Worm (Caenorhabditis elegans) whole organism, late embryonic: ENCODE measurements around the gene F02E8.4.

Source experiments
- C08G9.2 ChIP-seq: sonication (generic microtip); optimal IDR thresholded peaks from 2 replicates; lab custom pipeline; 2016; ENCODE audit warnings: mild to moderate bottlenecking, missing genetic modification characterization, moderate library complexity, missing compliant biosample characterization
- Y22D7AL.16 ChIP-seq: sonication (generic microtip); optimal IDR thresholded peaks from 2 replicates; lab custom pipeline; 2016; ENCODE audit warnings: missing genetic modification characterization, missing compliant biosample characterization
- ahr-1 ChIP-seq: sonication (generic microtip); optimal IDR thresholded peaks from 2 replicates; lab custom pipeline; 2016; ENCODE audit warnings: missing genetic modification characterization, missing compliant biosample characterization
- ceh-14 ChIP-seq: sonication (generic microtip); optimal IDR thresholded peaks from 2 replicates; lab custom pipeline; 2016; ENCODE audit warnings: missing genotype, missing genetic modification characterization, missing compliant biosample characterization
- ceh-18 ChIP-seq: sonication (generic microtip); optimal IDR thresholded peaks from 2 replicates; lab custom pipeline; 2016; ENCODE audit warnings: missing genetic modification characterization, missing compliant biosample characterization
- ceh-2 ChIP-seq: sonication (generic microtip); optimal IDR thresholded peaks from 2 replicates; lab custom pipeline; 2016; ENCODE audit warnings: missing genotype, missing genetic modification characterization, missing compliant biosample characterization
- ceh-22 ChIP-seq: sonication (generic microtip); optimal IDR thresholded peaks from 2 replicates; lab custom pipeline; 2017; ENCODE audit warnings: missing biosample characterization, missing genetic modification characterization
- ceh-24 ChIP-seq: sonication (generic microtip); optimal IDR thresholded peaks from 2 replicates; lab custom pipeline; 2016; ENCODE audit warnings: mild to moderate bottlenecking, missing genetic modification characterization, missing compliant biosample characterization
- ceh-45 ChIP-seq: fragments of 200-800 bp; sonication (Bioruptor generic); IDR thresholded peaks from 2 replicates; pipeline ENCODE4 v1.3.6; 2022; ENCODE audit warnings: missing genetic modification reagents, missing genetic modification characterization, missing compliant biosample characterization
- che-1 ChIP-seq: sonication (generic microtip); optimal IDR thresholded peaks from 2 replicates; lab custom pipeline; 2016; ENCODE audit warnings: mild to moderate bottlenecking, missing genetic modification characterization, missing compliant biosample characterization
- dmd-4 ChIP-seq: sonication (generic microtip); optimal IDR thresholded peaks from 2 replicates; lab custom pipeline; 2016; ENCODE audit warnings: borderline replicate concordance, missing genetic modification characterization, missing compliant biosample characterization
- elt-2 ChIP-seq: sonication (generic microtip); optimal IDR thresholded peaks from 2 replicates; lab custom pipeline; 2016; ENCODE audit warnings: missing genetic modification reagents, missing genetic modification characterization, missing compliant biosample characterization
- elt-4 ChIP-seq: sonication (generic microtip); optimal IDR thresholded peaks from 2 replicates; lab custom pipeline; 2016; ENCODE audit warnings: missing genetic modification characterization, missing compliant biosample characterization
- ets-4 ChIP-seq: sonication (generic microtip); optimal IDR thresholded peaks from 2 replicates; lab custom pipeline; 2016; ENCODE audit warnings: missing genetic modification characterization, missing compliant biosample characterization
- gmeb-2 ChIP-seq: sonication (generic microtip); optimal IDR thresholded peaks from 2 replicates; lab custom pipeline; 2016; ENCODE audit warnings: missing genetic modification characterization, inconsistent platforms, missing compliant biosample characterization
- hlh-13 ChIP-seq: fragments of 200-800 bp; sonication (Bioruptor generic); optimal IDR thresholded peaks from 2 replicates; lab custom pipeline; 2018; ENCODE audit warnings: mild to moderate bottlenecking, missing genetic modification characterization, missing compliant biosample characterization
- hlh-15 ChIP-seq: sonication (generic microtip); optimal IDR thresholded peaks from 2 replicates; lab custom pipeline; 2016; ENCODE audit warnings: missing genetic modification characterization, missing compliant biosample characterization
- hlh-30 ChIP-seq: sonication (generic microtip); optimal IDR thresholded peaks from 2 replicates; lab custom pipeline; 2017; ENCODE audit warnings: antibody characterized with exemption, missing genetic modification characterization, missing compliant biosample characterization; ENCODE audit not compliant: insufficient read depth
- lin-11 ChIP-seq: fragments of 200-800 bp; sonication (Bioruptor generic); optimal IDR thresholded peaks from 2 replicates; lab custom pipeline; 2018; ENCODE audit warnings: mild to moderate bottlenecking, missing genetic modification characterization, missing compliant biosample characterization
- madf-2 ChIP-seq: sonication (generic microtip); optimal IDR thresholded peaks from 2 replicates; lab custom pipeline; 2017; ENCODE audit warnings: missing genetic modification characterization, missing compliant biosample characterization
- mec-3 ChIP-seq: sonication (generic microtip); optimal IDR thresholded peaks from 2 replicates; lab custom pipeline; 2016; ENCODE audit warnings: borderline replicate concordance, missing genetic modification characterization, missing compliant biosample characterization
- nhr-232 ChIP-seq: sonication (generic microtip); optimal IDR thresholded peaks from 2 replicates; lab custom pipeline; 2016; ENCODE audit warnings: missing genetic modification characterization, missing compliant biosample characterization
- pat-9 ChIP-seq: fragments of 200-800 bp; sonication (Bioruptor generic); optimal IDR thresholded peaks from 2 replicates; lab custom pipeline; 2018; ENCODE audit warnings: mild to moderate bottlenecking, missing genetic modification characterization, moderate library complexity, missing compliant biosample characterization
- pax-1 ChIP-seq: fragments of 150-350 bp; optimal IDR thresholded peaks from 2 replicates; lab custom pipeline; 2014; ENCODE audit warnings: missing biosample characterization, missing genetic modification characterization
- pha-2 ChIP-seq: sonication (generic microtip); optimal IDR thresholded peaks from 2 replicates; lab custom pipeline; 2017; ENCODE audit warnings: mild to moderate bottlenecking, missing genetic modification characterization, missing compliant biosample characterization
- pha-4 ChIP-seq: fragments of 150-350 bp; optimal IDR thresholded peaks from 2 replicates; lab custom pipeline; 2018; ENCODE audit warnings: missing biosample characterization, missing genetic modification reagents, missing genetic modification characterization
- ref-2 ChIP-seq: sonication (generic microtip); optimal IDR thresholded peaks from 2 replicates; lab custom pipeline; 2016; ENCODE audit warnings: missing genetic modification characterization, missing compliant biosample characterization
- rnt-1 ChIP-seq: sonication (generic microtip); optimal IDR thresholded peaks from 2 replicates; lab custom pipeline; 2016; ENCODE audit warnings: missing genetic modification characterization, missing compliant biosample characterization
- sox-2 ChIP-seq: fragments of 200-800 bp; sonication (Bioruptor generic); IDR thresholded peaks from 2 replicates; pipeline ENCODE4 v1.3.6; 2022; ENCODE audit warnings: missing genetic modification reagents, missing genetic modification characterization, missing compliant biosample characterization
- syd-9 ChIP-seq: sonication (generic microtip); optimal IDR thresholded peaks from 2 replicates; lab custom pipeline; 2016; ENCODE audit warnings: mild to moderate bottlenecking, missing genetic modification characterization, moderate library complexity, missing compliant biosample characterization
- tbx-2 ChIP-seq: sonication (generic microtip); optimal IDR thresholded peaks from 2 replicates; lab custom pipeline; 2016; ENCODE audit warnings: missing genetic modification characterization, missing compliant biosample characterization
- unc-3 ChIP-seq, 2 experiments: fragments of 200-800 bp in 1 of 2; sonication (Bioruptor generic) in 1 of 2; sonication (generic microtip) in 1 of 2; conservative IDR thresholded peaks in 1 of 2; optimal IDR thresholded peaks in 1 of 2; 2 replicates each; pipeline versions ENCODE4 v1.3.6 to Lab custom; 2016 to 2022; ENCODE audit warnings: missing compliant biosample characterization in 2 of 2, missing genetic modification characterization in 2 of 2, missing genetic modification reagents in 1 of 2
- unc-42 ChIP-seq: sonication (generic microtip); optimal IDR thresholded peaks from 2 replicates; lab custom pipeline; 2016; ENCODE audit warnings: missing genotype, missing genetic modification characterization, missing compliant biosample characterization
- unc-86 ChIP-seq: sonication (generic microtip); optimal IDR thresholded peaks from 2 replicates; lab custom pipeline; 2016; ENCODE audit warnings: missing genetic modification characterization, missing compliant biosample characterization
- zip-5 ChIP-seq: sonication (generic microtip); optimal IDR thresholded peaks from 2 replicates; lab custom pipeline; 2016; ENCODE audit warnings: missing genetic modification characterization, missing compliant biosample characterization

The F02E8.4 gene

ce11 chrX:4480800-4481199 is 26.9 kb downstream of the F02E8.4 start:
- TF ChIP-seq mec-3 (tag; lab: Kevin White, UChicago) (no peak), elt-2 (peak; percentile 31)

- TF ChIP-seq ets-4 (tag; lab: Kevin White, UChicago) (no peak), gmeb-2 (tag; lab: Kevin White, UChicago) (no peak), pax-1 (tag; lab: Kevin White, UChicago) (no peak), pha-2 (tag; lab: Kevin White, UChicago) (peak; percentile 34)
- TF ChIP-seq, all 69 proteins: peak for 1
Measured at ce11 chrX:4484072-4484471, 30.2 kb downstream of the F02E8.4 start.

- TF ChIP-seq ceh-18 (tag; lab: Kevin White, UChicago) (no peak), pat-9 (tag; lab: Kevin White, UChicago) (no peak), pax-1 (tag; lab: Kevin White, UChicago) (no peak), syd-9 (no peak), C08G9.2 (tag; lab: Kevin White, UChicago) (no peak), zip-5 (tag; lab: Kevin White, UChicago) (no peak), rnt-1 (tag; lab: Kevin White, UChicago) (no peak), ceh-2 (tag; lab: Kevin White, UChicago) (no peak), Y22D7AL.16 (tag; lab: Kevin White, UChicago) (no peak), elt-4 (no peak), ref-2 (tag; lab: Kevin White, UChicago) (no peak), nhr-232 (no peak), unc-42 (tag; lab: Kevin White, UChicago) (no peak), pha-4 (tag; lab: Kevin White, UChicago) (no peak), mec-3 (tag; lab: Kevin White, UChicago) (no peak), ceh-24 (tag; lab: Kevin White, UChicago) (no peak), ceh-45 (GFP tag; lab: Robert Waterston, UW) (no peak), hlh-30 (no peak), ceh-14 (no peak)
Measured at ce11 chrX:4488807-4489336, 35.0 kb downstream of the F02E8.4 start, which contains the start of gene ncr-1. Gene ncr-1, minus strand, starts transcription at chrX:4488857.

ce11 chrX:4490400-4490799 is 36.5 kb downstream of the F02E8.4 start:
- TF ChIP-seq C08G9.2 (tag; lab: Kevin White, UChicago): no peak
- TF ChIP-seq unc-42 (tag; lab: Kevin White, UChicago): no peak
- TF ChIP-seq lin-11 (tag; lab: Kevin White, UChicago): no peak
- no peak for TF ChIP-seq che-1 (tag; lab: Kevin White, UChicago)
- no peak for TF ChIP-seq tbx-2
- no peak for TF ChIP-seq madf-2 (tag; lab: Kevin White, UChicago)
- no peak for TF ChIP-seq hlh-13
- no peak for TF ChIP-seq ceh-22 (tag; lab: Kevin White, UChicago)
- no peak for TF ChIP-seq unc-3 (GFP tag; conservative IDR thresholded peaks at IDR 0.05; lab: Robert Waterston, UW)
- no peak for TF ChIP-seq unc-3 (tag; optimal IDR thresholded peaks at IDR 0.05; lab: Kevin White, UChicago)
- TF ChIP-seq dmd-4 (tag; lab: Kevin White, UChicago): no peak
- TF ChIP-seq ahr-1: no peak
- TF ChIP-seq sox-2 (GFP tag; lab: Robert Waterston, UW): no peak
- no peak for TF ChIP-seq unc-86 (tag; lab: Kevin White, UChicago)
- TF ChIP-seq pax-1 (tag; lab: Kevin White, UChicago): no peak
- TF ChIP-seq hlh-15 (tag; lab: Kevin White, UChicago): no peak
